Worm (Caenorhabditis elegans): ENCODE data around the gene sra-6.

The sra-6 gene

ce11 chrII:9559929-9560328 lies 9.3 kb upstream of the sra-6 start, which contains the start of gene F35H8.4:
TSS of gene F35H8.4 (minus strand) at chrII:9560029.
- TF ChIP-seq ZK546.5 (tag; optimal IDR thresholded peaks at IDR 0.05) (no peak), nhr-25 (tag; optimal IDR thresholded peaks at IDR 0.05) (no peak), ama-1 (optimal IDR thresholded peaks at IDR 0.05) (no peak), ceh-82 (tag; optimal IDR thresholded peaks at IDR 0.05) (no peak), alr-1 (tag; optimal IDR thresholded peaks at IDR 0.05) (no peak), elt-1 (tag; optimal IDR thresholded peaks at IDR 0.05) (no peak), ztf-11 (tag; optimal IDR thresholded peaks at IDR 0.05) (no peak), sem-4 (tag; optimal IDR thresholded peaks at IDR 0.05) (no peak), lin-11 (tag; optimal IDR thresholded peaks at IDR 0.05) (no peak), ztf-1 (GFP tag; conservative IDR thresholded peaks at IDR 0.05) (no peak), ztf-4 (tag; optimal IDR thresholded peaks at IDR 0.05) (no peak), crh-2 (tag; optimal IDR thresholded peaks at IDR 0.05) (no peak), unc-39 (tag; optimal IDR thresholded peaks at IDR 0.05) (no peak), nhr-21 (tag; optimal IDR thresholded peaks at IDR 0.05) (no peak), lin-39 (tag; optimal IDR thresholded peaks at IDR 0.05) (no peak), aly-2 (tag; optimal IDR thresholded peaks at IDR 0.05) (no peak)

- no peak for TF ChIP-seq sma-3 (GFP tag; optimal IDR thresholded peaks at IDR 0.05)
- TF ChIP-seq ztf-11 (tag; optimal IDR thresholded peaks at IDR 0.05): no peak
- no peak for TF ChIP-seq nhr-129 (tag; optimal IDR thresholded peaks at IDR 0.05)
These were observed 8.3 kb upstream of the sra-6 start for ce11 chrII:9558906-9559305.

- peak; percentile 13 for TF ChIP-seq nhr-129 (tag; optimal IDR thresholded peaks at IDR 0.05)
- TF ChIP-seq Y55F3AM.14 (GFP tag; optimal IDR thresholded peaks at IDR 0.05): no peak
- peak; percentile 40 for TF ChIP-seq C34F6.9 (tag; optimal IDR thresholded peaks at IDR 0.05)
- no peak for TF ChIP-seq ZK546.5 (tag; optimal IDR thresholded peaks at IDR 0.05)
- no peak for TF ChIP-seq ceh-16 (tag; optimal IDR thresholded peaks at IDR 0.05)
- TF ChIP-seq elt-1 (tag; optimal IDR thresholded peaks at IDR 0.05): no peak
- peak; percentile 28 for TF ChIP-seq R02D3.7 (tag; optimal IDR thresholded peaks at IDR 0.05)
- no peak for TF ChIP-seq F13H6.1 (tag; optimal IDR thresholded peaks at IDR 0.05)
- TF ChIP-seq mab-5 (tag; optimal IDR thresholded peaks at IDR 0.05): no peak
- TF ChIP-seq nhr-25 (tag; optimal IDR thresholded peaks at IDR 0.05): peak; percentile 16
- no peak for TF ChIP-seq nhr-6 (tag; optimal IDR thresholded peaks at IDR 0.05)
- no peak for TF ChIP-seq ztf-1 (GFP tag; conservative IDR thresholded peaks at IDR 0.05)
These were observed 7.0 kb upstream of the sra-6 start, which contains the start of gene zfp-2 for ce11 chrII:9557437-9558150. TSS of gene zfp-2 (plus strand) at chrII:9557650.

- TF ChIP-seq fos-1 (tag; optimal IDR thresholded peaks at IDR 0.05) (no peak), nhr-237 (tag; optimal IDR thresholded peaks at IDR 0.05) (no peak), ama-1 (optimal IDR thresholded peaks at IDR 0.05) (no peak), sem-4 (tag; optimal IDR thresholded peaks at IDR 0.05) (no peak), alr-1 (tag; optimal IDR thresholded peaks at IDR 0.05) (no peak), ZK546.5 (tag; optimal IDR thresholded peaks at IDR 0.05) (no peak), nhr-23 (tag; optimal IDR thresholded peaks at IDR 0.05) (no peak), unc-62 (GFP tag; optimal IDR thresholded peaks at IDR 0.05) (no peak), nhr-77 (tag; optimal IDR thresholded peaks at IDR 0.05) (no peak), nhr-129 (tag; optimal IDR thresholded peaks at IDR 0.05) (no peak), nhr-12 (tag; optimal IDR thresholded peaks at IDR 0.05) (no peak), sma-3 (GFP tag; optimal IDR thresholded peaks at IDR 0.05) (no peak), nhr-11 (tag; optimal IDR thresholded peaks at IDR 0.05) (no peak), lsy-2 (tag; optimal IDR thresholded peaks at IDR 0.05) (no peak), R02D3.7 (tag; optimal IDR thresholded peaks at IDR 0.05) (no peak), mab-5 (tag; optimal IDR thresholded peaks at IDR 0.05) (no peak), peb-1 (tag; optimal IDR thresholded peaks at IDR 0.05) (no peak), dmd-4 (tag; optimal IDR thresholded peaks at IDR 0.05) (no peak), nhr-21 (tag; optimal IDR thresholded peaks at IDR 0.05) (no peak)
These were observed 6.0 kb upstream of the sra-6 start for ce11 chrII:9556582-9556981.

All from whole organism, L2 larva.